Worm (Caenorhabditis elegans): ENCODE results near the gene clec-216.

ce11 chrV:7955168-7955567, 2.4 kb upstream of the clec-216 start, which contains the start of gene F26D11.12:
- TF ChIP-seq efl-1 (optimal IDR thresholded peaks at IDR 0.05) (peak; percentile 56 to 66), efl-1 (GFP tag; optimal IDR thresholded peaks at IDR 0.05 in 1 of 2) (peak; percentile 68 to 98), mdl-1 (tag; optimal IDR thresholded peaks at IDR 0.05) (no peak), egl-27 (tag; optimal IDR thresholded peaks at IDR 0.05) (no peak), nhr-28 (tag; optimal IDR thresholded peaks at IDR 0.05) (no peak), zip-4 (GFP tag; optimal IDR thresholded peaks at IDR 0.05) (peak; percentile 38), unc-62 (GFP tag; optimal IDR thresholded peaks at IDR 0.05) (no peak), nhr-237 (tag; optimal IDR thresholded peaks at IDR 0.05) (no peak), ztf-11 (tag; optimal IDR thresholded peaks at IDR 0.05) (no peak), ces-1 (GFP tag; optimal IDR thresholded peaks at IDR 0.05) (no peak), nhr-77 (tag; optimal IDR thresholded peaks at IDR 0.05) (no peak)
